Fruit fly (Drosophila melanogaster): ENCODE data around the gene SP555.

DNA sequence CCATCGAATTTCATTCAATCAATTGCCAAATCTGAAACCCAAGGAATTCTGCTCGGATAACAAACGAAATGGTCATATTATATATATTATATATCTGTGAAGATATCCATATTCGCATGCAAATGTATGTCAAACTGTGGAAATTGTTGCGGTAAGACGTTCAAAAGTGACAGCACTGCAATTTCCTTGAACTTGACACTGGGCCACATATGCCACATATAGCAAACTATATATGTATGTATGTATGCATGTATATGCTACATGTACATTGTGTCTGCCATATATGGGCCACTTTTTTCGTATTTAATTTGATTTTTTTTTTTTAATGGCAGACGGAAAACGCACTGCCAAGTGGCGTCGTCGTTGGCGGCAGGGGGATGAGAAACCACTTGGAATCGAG, 17.0 kb upstream of the SP555 start:
- TF ChIP-seq usp (GFP tag; optimal IDR thresholded peaks at IDR 0.05) (no peak), psq (optimal IDR thresholded peaks at IDR 0.05) (no peak), pan (optimal IDR thresholded peaks at IDR 0.05) (no peak), EcR (GFP tag; optimal IDR thresholded peaks at IDR 0.05) (no peak)

All from whole organism.